Worm (Caenorhabditis elegans): Measurements from ENCODE around the gene K03B8.11.

K03B8.11 gene

ce11 chrV:11412125-11412524 lies 21.8 kb upstream of the K03B8.11 start (continued):
- peak in 1 of 2 experiments; percentile 18 for TF ChIP-seq let-607 (tag; optimal IDR thresholded peaks at IDR 0.05)
- TF ChIP-seq atf-7 (tag; optimal IDR thresholded peaks at IDR 0.05): peak; percentile 20
- peak; percentile 21 for TF ChIP-seq somi-1 (GFP tag; optimal IDR thresholded peaks at IDR 0.05)
- TF ChIP-seq mel-28 (tag; optimal IDR thresholded peaks at IDR 0.05; ENCODE audit: borderline replicate concordance): no peak
- TF ChIP-seq ztf-26 (tag; optimal IDR thresholded peaks at IDR 0.05): no peak
- TF ChIP-seq ccch-3 (GFP tag; optimal IDR thresholded peaks at IDR 0.05): no peak
- no peak for TF ChIP-seq nhr-90 (tag; optimal IDR thresholded peaks at IDR 0.05)
- peak; percentile 64 for TF ChIP-seq rpc-1 (optimal IDR thresholded peaks at IDR 0.05)
- TF ChIP-seq rpc-1 (tag; optimal IDR thresholded peaks at IDR 0.05): peak; percentile 83
- peak; percentile 90 for TF ChIP-seq dox-1 (GFP tag; IDR thresholded peaks at IDR 0.05)
- no peak for TF ChIP-seq dpl-1 (GFP tag; optimal IDR thresholded peaks at IDR 0.05)

- no peak for TF ChIP-seq zfh-2 (GFP tag; conservative IDR thresholded peaks at IDR 0.05)
These were observed 20.7 kb upstream of the K03B8.11 start, which contains the start of the genes K03B8.8 and grl-3 for ce11 chrV:11410902-11411561. TSS of gene K03B8.8 (minus strand) at chrV:11411002. TSS of gene grl-3 (plus strand) at chrV:11411511.

- TF ChIP-seq dpff-1 (tag; optimal IDR thresholded peaks at IDR 0.05): no peak
- no peak for TF ChIP-seq snpc-4 (GFP tag; optimal IDR thresholded peaks at IDR 0.05)
- no peak for TF ChIP-seq snpc-4 (tag; optimal IDR thresholded peaks at IDR 0.05)
- no peak for TF ChIP-seq F22D6.2 (tag; optimal IDR thresholded peaks at IDR 0.05)
- no peak for TF ChIP-seq attf-5 (GFP tag; optimal IDR thresholded peaks at IDR 0.05)
- no peak for TF ChIP-seq ztf-3 (GFP tag; optimal IDR thresholded peaks at IDR 0.05)
- TF ChIP-seq unc-130 (GFP tag; optimal IDR thresholded peaks at IDR 0.05): no peak
- TF ChIP-seq bed-2 (GFP tag; IDR thresholded peaks at IDR 0.05): no peak
- TF ChIP-seq fkh-3 (tag; optimal IDR thresholded peaks at IDR 0.05): no peak
These were observed 17.0 kb upstream of the K03B8.11 start, which contains the start of gene K03B8.6 for ce11 chrV:11407251-11407650. TSS of gene K03B8.6 (plus strand) at chrV:11407584.

- TF ChIP-seq T26A5.8 (tag; optimal IDR thresholded peaks at IDR 0.05) (no peak), ceh-100 (GFP tag; IDR thresholded peaks at IDR 0.05) (no peak), ccch-3 (GFP tag; optimal IDR thresholded peaks at IDR 0.05) (no peak), ceh-58 (GFP tag; IDR thresholded peaks at IDR 0.05) (no peak), F49E8.2 (tag; optimal IDR thresholded peaks at IDR 0.05; ENCODE audit: insufficient read depth) (no peak), lin-40 (tag; optimal IDR thresholded peaks at IDR 0.05) (no peak), B0019.2 (GFP tag; conservative IDR thresholded peaks at IDR 0.05) (no peak), die-1 (tag; optimal IDR thresholded peaks at IDR 0.05) (no peak), K12H6.12 (tag; optimal IDR thresholded peaks at IDR 0.05) (no peak), F57C9.4 (tag; optimal IDR thresholded peaks at IDR 0.05) (no peak), ztf-6 (GFP tag; IDR thresholded peaks at IDR 0.05) (no peak), attf-6 (GFP tag; IDR thresholded peaks at IDR 0.05) (no peak), mxl-1 (tag; optimal IDR thresholded peaks at IDR 0.05) (no peak), madf-3 (GFP tag; IDR thresholded peaks at IDR 0.05) (no peak), snpc-4 (GFP tag; optimal IDR thresholded peaks at IDR 0.05) (no peak), snpc-4 (tag; optimal IDR thresholded peaks at IDR 0.05) (no peak), nhr-179 (tag; optimal IDR thresholded peaks at IDR 0.05) (no peak), ztf-28 (GFP tag; IDR thresholded peaks at IDR 0.05) (no peak), somi-1 (GFP tag; optimal IDR thresholded peaks at IDR 0.05) (no peak)
These were observed 13.4 kb upstream of the K03B8.11 start for ce11 chrV:11403702-11404101.

All from whole organism, young adult.